Fruit fly (Drosophila melanogaster) whole organism, embryonic: ENCODE measurements around the gene CG31287.
A peak's percentile ranks its signal among the peaks of the same experiment; 100 is the strongest.

Source experiments
- BEAF-32 ChIP-seq: fragments of 200-800 bp; sonication (Bioruptor generic); optimal IDR thresholded peaks from 3 replicates; lab custom pipeline; 2017; ENCODE audit warnings: missing biosample characterization, missing genetic modification characterization, mild to moderate bottlenecking, moderate library complexity, missing genetic modification reagents
- CG1024 ChIP-seq: fragments of 200-800 bp; sonication (Bioruptor generic); IDR thresholded peaks from 2 replicates; pipeline ENCODE4 v1.3.6; 2022; ENCODE audit warnings: missing biosample characterization, missing genetic modification characterization
- CG10565 ChIP-seq: fragments of 200-800 bp; sonication (Bioruptor generic); optimal IDR thresholded peaks from 3 replicates; lab custom pipeline; 2016; ENCODE audit warnings: missing biosample characterization, mild to moderate bottlenecking, missing genetic modification characterization
- CG11247 ChIP-seq: fragments of 200-800 bp; sonication (Bioruptor generic); IDR thresholded peaks from 2 replicates; pipeline ENCODE4 v1.3.6; 2022; ENCODE audit warnings: missing biosample characterization, missing genetic modification characterization
- CG12104 ChIP-seq: fragments of 200-800 bp; sonication (Bioruptor generic); optimal IDR thresholded peaks from 3 replicates; lab custom pipeline; 2016; ENCODE audit warnings: missing biosample characterization, missing genetic modification characterization
- CG12391 ChIP-seq: fragments of 200-800 bp; sonication (Bioruptor generic); optimal IDR thresholded peaks from 3 replicates; lab custom pipeline; 2018; ENCODE audit warnings: missing biosample characterization, mild to moderate bottlenecking, missing genetic modification characterization, moderate library complexity
- CG13123 ChIP-seq: fragments of 200-800 bp; sonication (Bioruptor generic); optimal IDR thresholded peaks from 2 replicates; lab custom pipeline; 2016; ENCODE audit warnings: missing biosample characterization, missing genetic modification characterization
- CG13775 ChIP-seq: fragments of 200-800 bp; sonication (Bioruptor generic); optimal IDR thresholded peaks from 3 replicates; lab custom pipeline; 2017; ENCODE audit warnings: missing biosample characterization, mild to moderate bottlenecking, missing genetic modification characterization
- CG17328 ChIP-seq: fragments of 200-800 bp; sonication (Bioruptor generic); IDR thresholded peaks from 2 replicates; pipeline ENCODE4 v1.3.6; 2022; ENCODE audit warnings: missing biosample characterization, missing genetic modification characterization
- CG17359 ChIP-seq: fragments of 200-800 bp; sonication (Bioruptor generic); optimal IDR thresholded peaks from 3 replicates; lab custom pipeline; 2018; ENCODE audit warnings: missing biosample characterization, mild to moderate bottlenecking, missing genetic modification characterization, moderate library complexity
- CG17568 ChIP-seq: fragments of 200-800 bp; sonication (Bioruptor generic); optimal IDR thresholded peaks from 2 replicates; lab custom pipeline; 2018; ENCODE audit warnings: missing biosample characterization, mild to moderate bottlenecking, missing genetic modification characterization, moderate library complexity
- CG31441 ChIP-seq: fragments of 200-800 bp; sonication (Bioruptor generic); IDR thresholded peaks from 2 replicates; pipeline ENCODE4 v1.3.6; 2022; ENCODE audit warnings: missing biosample characterization, missing genetic modification characterization
- CG3281 ChIP-seq: fragments of 200-800 bp; sonication (Bioruptor generic); optimal IDR thresholded peaks from 3 replicates; lab custom pipeline; 2017; ENCODE audit warnings: missing biosample characterization, mild to moderate bottlenecking, missing genetic modification characterization
- CG3847 ChIP-seq: fragments of 200-800 bp; sonication (Bioruptor generic); IDR thresholded peaks from 2 replicates; pipeline ENCODE4 v1.3.6; 2022; ENCODE audit warnings: missing biosample characterization, missing genetic modification characterization
- CG42726 ChIP-seq: fragments of 200-800 bp; sonication (Bioruptor generic); IDR thresholded peaks from 2 replicates; pipeline ENCODE4 v1.3.6; 2022; ENCODE audit warnings: missing biosample characterization, missing genetic modification characterization; ENCODE audit not compliant: partially characterized antibody
- CG4360 ChIP-seq: fragments of 200-800 bp; sonication (Bioruptor generic); IDR thresholded peaks from 2 replicates; pipeline ENCODE4 v1.3.6; 2022; ENCODE audit warnings: missing biosample characterization, missing genetic modification characterization
- CG4404 ChIP-seq: fragments of 200-800 bp; sonication (Bioruptor generic); IDR thresholded peaks from 2 replicates; pipeline ENCODE4 v1.3.6; 2022; ENCODE audit warnings: missing biosample characterization, missing genetic modification characterization
- CG4730 ChIP-seq: fragments of 200-800 bp; sonication (Bioruptor generic); IDR thresholded peaks from 2 replicates; pipeline ENCODE4 v1.3.6; 2022; ENCODE audit warnings: missing biosample characterization, missing genetic modification characterization
- CG5245 ChIP-seq: fragments of 200-800 bp; sonication (Bioruptor generic); optimal IDR thresholded peaks from 3 replicates; lab custom pipeline; 2016; ENCODE audit warnings: missing biosample characterization, missing genetic modification characterization
- CG6272 ChIP-seq: fragments of 200-800 bp; sonication (Bioruptor generic); IDR thresholded peaks from 2 replicates; pipeline ENCODE4 v1.3.6; 2022; ENCODE audit warnings: missing biosample characterization, missing genetic modification characterization
- CG7271 ChIP-seq: fragments of 200-800 bp; sonication (Bioruptor generic); optimal IDR thresholded peaks from 2 replicates; lab custom pipeline; 2018; ENCODE audit warnings: missing biosample characterization, mild to moderate bottlenecking, missing genetic modification characterization, moderate library complexity
- CG7786 ChIP-seq: fragments of 200-800 bp; sonication (Bioruptor generic); optimal IDR thresholded peaks from 2 replicates; lab custom pipeline; 2016; ENCODE audit warnings: missing biosample characterization, missing genetic modification characterization
- Dad ChIP-seq: fragments of 200-800 bp; sonication (Bioruptor generic); optimal IDR thresholded peaks from 3 replicates; lab custom pipeline; 2016; ENCODE audit warnings: missing biosample characterization, missing genetic modification characterization
- Deaf1 ChIP-seq: fragments of 200-800 bp; optimal IDR thresholded peaks from 3 replicates; lab custom pipeline; 2019; ENCODE audit warnings: missing biosample characterization, mild to moderate bottlenecking, missing genetic modification characterization, moderate library complexity
- Elba2 ChIP-seq: fragments of 200-800 bp; sonication (Bioruptor generic); optimal IDR thresholded peaks from 3 replicates; lab custom pipeline; 2016; ENCODE audit warnings: missing biosample characterization, missing genetic modification characterization
- Hand ChIP-seq: fragments of 200-800 bp; sonication (Bioruptor generic); optimal IDR thresholded peaks from 2 replicates; lab custom pipeline; 2017; ENCODE audit warnings: mild to moderate bottlenecking, missing biosample characterization, missing genetic modification reagents, missing genetic modification characterization
- Poxn ChIP-seq: fragments of 200-800 bp; sonication (Bioruptor generic); IDR thresholded peaks from 2 replicates; pipeline ENCODE4 v1.3.6; 2022; ENCODE audit warnings: missing biosample characterization, missing genetic modification characterization
- Rx ChIP-seq: fragments of 200-800 bp; sonication (Bioruptor generic); IDR thresholded peaks from 2 replicates; pipeline ENCODE4 v1.3.6; 2022; ENCODE audit warnings: missing biosample characterization, missing genetic modification characterization
- Sox100B ChIP-seq: fragments of 200-800 bp; sonication (Bioruptor generic); optimal IDR thresholded peaks from 3 replicates; lab custom pipeline; 2018; ENCODE audit warnings: missing biosample characterization, mild to moderate bottlenecking, missing genetic modification characterization
- Ssrp ChIP-seq: fragments of 200-800 bp; sonication (Bioruptor generic); optimal IDR thresholded peaks from 2 replicates; lab custom pipeline; 2018; ENCODE audit warnings: missing biosample characterization, mild to moderate bottlenecking, missing genetic modification characterization, moderate library complexity
- chif ChIP-seq, 2 experiments: fragments of 200-800 bp; sonication (Bioruptor generic); optimal IDR thresholded peaks; 3 replicates each; lab custom pipeline; 2016; ENCODE audit warnings: missing biosample characterization in 2 of 2, missing genetic modification characterization in 2 of 2
- ci ChIP-seq: fragments of 200-800 bp; sonication (Bioruptor generic); IDR thresholded peaks from 3 replicates; pipeline ENCODE4 v1.3.6; 2022; ENCODE audit warnings: missing biosample characterization, missing genetic modification characterization
- crol ChIP-seq: fragments of 200-800 bp; sonication (Bioruptor generic); IDR thresholded peaks from 2 replicates; pipeline ENCODE4 v1.3.6; 2022; ENCODE audit warnings: missing biosample characterization, missing genetic modification characterization
- crp ChIP-seq, 2 experiments: fragments of 200-800 bp; sonication (Bioruptor generic); optimal IDR thresholded peaks; 2 replicates in 1 of 2; 3 replicates in 1 of 2; lab custom pipeline; 2017; ENCODE audit warnings: missing biosample characterization in 2 of 2, missing genetic modification characterization in 2 of 2, mild to moderate bottlenecking in 1 of 2, moderate library complexity in 1 of 2
- dysf ChIP-seq: fragments of 200-800 bp; sonication (Bioruptor generic); IDR thresholded peaks from 3 replicates; pipeline ENCODE4 v1.3.6; 2022; ENCODE audit warnings: missing biosample characterization, missing genetic modification characterization
- ems ChIP-seq: fragments of 200-800 bp; sonication (Bioruptor generic); optimal IDR thresholded peaks from 3 replicates; lab custom pipeline; 2016; ENCODE audit warnings: missing biosample characterization, missing genetic modification characterization
- eyg ChIP-seq: fragments of 200-800 bp; sonication (Bioruptor generic); optimal IDR thresholded peaks from 3 replicates; lab custom pipeline; 2016; ENCODE audit warnings: missing biosample characterization, missing genetic modification characterization
- jing ChIP-seq: fragments of 200-800 bp; sonication (Bioruptor generic); optimal IDR thresholded peaks from 2 replicates; lab custom pipeline; 2018; ENCODE audit warnings: missing biosample characterization, mild to moderate bottlenecking, missing genetic modification characterization
- kah ChIP-seq: fragments of 200-800 bp; sonication (Bioruptor generic); optimal IDR thresholded peaks from 2 replicates; lab custom pipeline; 2018; ENCODE audit warnings: missing biosample characterization, mild to moderate bottlenecking, missing genetic modification characterization
- nau ChIP-seq: fragments of 200-800 bp; sonication (Bioruptor generic); optimal IDR thresholded peaks from 3 replicates; lab custom pipeline; 2017; ENCODE audit warnings: missing biosample characterization, mild to moderate bottlenecking, missing genetic modification characterization, missing genetic modification reagents
- org-1 ChIP-seq: fragments of 200-800 bp; sonication (Bioruptor generic); optimal IDR thresholded peaks from 2 replicates; lab custom pipeline; 2017; ENCODE audit warnings: missing biosample characterization, missing genetic modification characterization
- pfk ChIP-seq: fragments of 200-800 bp; sonication (Bioruptor generic); optimal IDR thresholded peaks from 2 replicates; lab custom pipeline; 2018; ENCODE audit warnings: missing biosample characterization, mild to moderate bottlenecking, missing genetic modification characterization, moderate library complexity
- pita ChIP-seq: fragments of 200-800 bp; sonication (Bioruptor generic); optimal IDR thresholded peaks from 2 replicates; lab custom pipeline; 2017; ENCODE audit warnings: missing biosample characterization, mild to moderate bottlenecking, missing genetic modification characterization
- sc ChIP-seq, 3 experiments: fragments of >200 bp in 2 of 3; fragments of 200-800 bp in 1 of 3; sonication (Bioruptor generic) in 1 of 3; optimal IDR thresholded peaks; 2 replicates in 2 of 3; 3 replicates in 1 of 3; lab custom pipeline; 2017; ENCODE audit warnings: mild to moderate bottlenecking in 1 of 3, missing biosample characterization in 1 of 3, missing genetic modification characterization in 1 of 3, missing genetic modification reagents in 1 of 3
- shn ChIP-seq: fragments of 200-800 bp; sonication (Bioruptor generic); optimal IDR thresholded peaks from 3 replicates; lab custom pipeline; 2016; ENCODE audit warnings: missing biosample characterization, missing genetic modification characterization
- ssp ChIP-seq: fragments of 200-800 bp; sonication (Bioruptor generic); IDR thresholded peaks from 2 replicates; pipeline ENCODE4 v1.3.6; 2022; ENCODE audit warnings: missing biosample characterization, missing genetic modification characterization
- tap ChIP-seq: fragments of 200-800 bp; optimal IDR thresholded peaks from 3 replicates; lab custom pipeline; 2019; ENCODE audit warnings: missing biosample characterization, mild to moderate bottlenecking, missing genetic modification characterization, moderate library complexity
- tio ChIP-seq: fragments of 200-800 bp; sonication (Bioruptor generic); optimal IDR thresholded peaks from 2 replicates; lab custom pipeline; 2017; ENCODE audit warnings: missing biosample characterization, missing genetic modification characterization, inconsistent platforms
- tna ChIP-seq: fragments of 200-800 bp; sonication (Bioruptor generic); IDR thresholded peaks from 2 replicates; pipeline ENCODE4 v1.3.6; 2022; ENCODE audit warnings: missing biosample characterization, missing genetic modification characterization; ENCODE audit not compliant: partially characterized antibody

Gene CG31287

DNA sequence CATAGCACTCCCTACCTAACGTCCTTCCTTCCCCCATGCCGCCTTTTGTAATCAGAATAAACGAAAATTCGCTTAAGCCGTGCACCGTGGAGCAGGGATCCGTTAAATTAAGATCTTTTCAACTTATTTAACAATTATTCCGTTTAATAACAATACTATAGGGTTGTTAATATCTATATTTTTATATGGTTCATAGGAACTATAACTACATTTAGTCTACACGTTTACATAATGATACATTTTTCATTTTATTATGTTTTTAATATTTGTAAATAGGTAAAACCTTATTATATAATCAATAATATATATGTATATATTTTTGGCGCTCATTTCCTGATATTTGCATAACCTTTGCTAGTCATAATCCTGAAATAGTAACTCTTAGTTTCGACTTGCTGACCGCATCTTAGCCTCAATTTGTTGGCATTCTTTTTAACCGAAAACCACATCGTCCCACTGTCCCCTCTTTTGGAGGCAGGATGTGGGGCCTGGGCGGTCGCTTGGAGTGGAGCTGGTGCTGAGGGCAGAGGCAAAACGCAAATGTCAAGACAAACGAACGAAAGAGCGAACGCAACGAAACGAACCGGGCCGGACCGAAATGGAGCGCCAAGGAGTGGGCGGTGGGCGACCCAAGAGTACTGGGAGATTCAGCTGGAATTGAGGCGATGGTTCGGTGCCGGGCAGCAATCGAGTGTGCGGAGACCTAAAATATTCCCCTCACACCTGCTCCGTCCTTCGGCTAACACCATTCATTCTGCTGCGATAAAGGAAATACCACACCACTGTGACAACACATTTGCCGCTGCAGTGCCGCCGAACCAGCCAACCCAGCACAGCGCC is 6.8 kb downstream of the CG31287 start (continued):
- no peak for TF ChIP-seq CG12104
- TF ChIP-seq CG7271 (tag; lab: Kevin White, UChicago) = no peak
- no peak for TF ChIP-seq CG6272 (GFP tag; lab: Robert Waterston, UW)
- 0 out of 3 replicates have a peak, but pooled peaks have one; percentile 15 for TF ChIP-seq dysf (GFP tag; lab: Robert Waterston, UW)
- TF ChIP-seq chif (GFP tag; optimal IDR thresholded peaks at IDR 0.05; lab: Kevin White, UChicago) = no peak
- peak; percentile 65 for TF ChIP-seq Hand (GFP tag; lab: Kevin White, UChicago)
- no peak for TF ChIP-seq nau (GFP tag; lab: Kevin White, UChicago)
- TF ChIP-seq sc (optimal IDR thresholded peaks at IDR 0.05; lab: Kevin White, UChicago) = no peak
- no peak for TF ChIP-seq sc (GFP tag; optimal IDR thresholded peaks at IDR 0.05; lab: Kevin White, UChicago)
- no peak for TF ChIP-seq CG10565 (GFP tag; lab: Kevin White, UChicago)
- TF ChIP-seq BEAF-32 (GFP tag; lab: Kevin White, UChicago) = no peak
- TF ChIP-seq ci = peak; percentile 68
- TF ChIP-seq CG4730 (GFP tag; lab: Robert Waterston, UW) = no peak
- no peak for TF ChIP-seq tap (tag; lab: Kevin White, UChicago)
- no peak for TF ChIP-seq pfk (GFP tag; lab: Kevin White, UChicago)
- no peak for TF ChIP-seq ems (GFP tag; lab: Kevin White, UChicago)
- TF ChIP-seq jing (GFP tag; lab: Kevin White, UChicago) = no peak
- peak; percentile 16 for TF ChIP-seq Ssrp (tag; lab: Kevin White, UChicago)
- peak; percentile 5 for TF ChIP-seq CG13775
- TF ChIP-seq CG13123 (GFP tag; lab: Kevin White, UChicago) = no peak
- TF ChIP-seq tio (GFP tag; lab: Kevin White, UChicago) = no peak
- no peak for TF ChIP-seq CG17568
- no peak for TF ChIP-seq eyg (GFP tag; lab: Kevin White, UChicago)
- no peak for TF ChIP-seq ssp (GFP tag; lab: Robert Waterston, UW)
- TF ChIP-seq Dad (GFP tag; lab: Kevin White, UChicago) = no peak
- TF ChIP-seq Rx (GFP tag; lab: Robert Waterston, UW) = no peak
- TF ChIP-seq shn = no peak
- peak; percentile 42 for TF ChIP-seq Deaf1 (tag; lab: Kevin White, UChicago)
- TF ChIP-seq CG17359 (tag; lab: Kevin White, UChicago) = no peak
- TF ChIP-seq CG3281 (GFP tag; lab: Kevin White, UChicago) = peak; percentile 63
- no peak for TF ChIP-seq kah (GFP tag; lab: Kevin White, UChicago)
- no peak for TF ChIP-seq CG7786
- no peak; the same call in 1 of the 2 replicates for TF ChIP-seq CG3847
- peak; percentile 41; the same call in 1 of the 2 replicates for TF ChIP-seq CG31441
- no peak for TF ChIP-seq pita
- TF ChIP-seq CG11247 (GFP tag; lab: Robert Waterston, UW) = 0 out of 2 replicates have a peak, but pooled peaks have one; percentile 42
- TF ChIP-seq CG4404 (GFP tag; lab: Robert Waterston, UW) = no peak
- TF ChIP-seq CG17328 (GFP tag; lab: Robert Waterston, UW) = no peak
- TF ChIP-seq crp (GFP tag; optimal IDR thresholded peaks at IDR 0.05; lab: Kevin White, UChicago) = no peak
- no peak for TF ChIP-seq Poxn (GFP tag; lab: Robert Waterston, UW)
- no peak for TF ChIP-seq CG42726 (GFP tag; lab: Robert Waterston, UW)
- TF ChIP-seq crol (GFP tag; lab: Robert Waterston, UW) = peak; percentile 64
- TF ChIP-seq CG12391 (tag; lab: Kevin White, UChicago) = peak; percentile 32
- no peak for TF ChIP-seq CG5245 (GFP tag; lab: Kevin White, UChicago)
- TF ChIP-seq org-1 (GFP tag; lab: Kevin White, UChicago) = peak; percentile 4
- no peak for TF ChIP-seq CG4360
- TF ChIP-seq CG1024 (GFP tag; lab: Robert Waterston, UW) = no peak
- TF ChIP-seq Sox100B (GFP tag; lab: Kevin White, UChicago) = peak; percentile 66
- no peak for TF ChIP-seq Elba2
- TF ChIP-seq tna (GFP tag; lab: Robert Waterston, UW) = 0 out of 2 replicates have a peak, but pooled peaks have one; percentile 26
